Fruit fly (Drosophila melanogaster) whole organism, adult: ENCODE data around the gene Dpck.

Experiments used
- CG11617 ChIP-seq: fragments of 200-800 bp; sonication (Bioruptor generic); optimal IDR thresholded peaks from 2 replicates; lab custom pipeline; 2017; ENCODE audit warnings: mild to moderate bottlenecking, missing biosample characterization, missing genetic modification reagents, missing genetic modification characterization
- CG12768 ChIP-seq: fragments of 200-800 bp; sonication (Bioruptor generic); optimal IDR thresholded peaks from 2 replicates; lab custom pipeline; 2017; ENCODE audit warnings: missing biosample characterization, missing genetic modification characterization, mild to moderate bottlenecking, moderate library complexity, missing genetic modification reagents
- CG1620 ChIP-seq: fragments of 200-800 bp; sonication (Bioruptor generic); optimal IDR thresholded peaks from 2 replicates; lab custom pipeline; 2016; ENCODE audit warnings: missing biosample characterization, missing genetic modification characterization
- CG33017 ChIP-seq: fragments of 200-800 bp; sonication (Bioruptor generic); optimal IDR thresholded peaks from 2 replicates; lab custom pipeline; 2018; ENCODE audit warnings: missing biosample characterization, mild to moderate bottlenecking, missing genetic modification characterization, moderate library complexity
- CG5204 ChIP-seq: fragments of 200-800 bp; sonication (Bioruptor generic); optimal IDR thresholded peaks from 2 replicates; lab custom pipeline; 2016; ENCODE audit warnings: missing biosample characterization, missing genetic modification characterization
- CG7045 ChIP-seq: fragments of 200-800 bp; sonication (Bioruptor generic); optimal IDR thresholded peaks from 2 replicates; lab custom pipeline; 2017; ENCODE audit warnings: missing biosample characterization, mild to moderate bottlenecking, missing genetic modification characterization
- CG7101 ChIP-seq: fragments of 200-800 bp; sonication (Bioruptor generic); optimal IDR thresholded peaks from 2 replicates; lab custom pipeline; 2018; ENCODE audit warnings: missing biosample characterization, mild to moderate bottlenecking, missing genetic modification characterization, moderate library complexity
- Crg-1 ChIP-seq: fragments of 200-800 bp; sonication (Bioruptor generic); optimal IDR thresholded peaks from 2 replicates; lab custom pipeline; 2016; ENCODE audit warnings: missing biosample characterization, missing genetic modification characterization
- Hr96 ChIP-seq: fragments of 200-800 bp; sonication (Bioruptor generic); optimal IDR thresholded peaks from 2 replicates; lab custom pipeline; 2016; ENCODE audit warnings: missing biosample characterization, missing genetic modification characterization
- bab1 ChIP-seq: fragments of 200-800 bp; sonication (Bioruptor generic); optimal IDR thresholded peaks from 3 replicates; lab custom pipeline; 2019; ENCODE audit warnings: missing biosample characterization, mild to moderate bottlenecking, missing genetic modification characterization, moderate library complexity
- cic ChIP-seq: fragments of 200-800 bp; sonication (Bioruptor generic); optimal IDR thresholded peaks from 2 replicates; lab custom pipeline; 2017; ENCODE audit warnings: missing biosample characterization, mild to moderate bottlenecking, missing genetic modification characterization, moderate library complexity
- ovo ChIP-seq: fragments of 200-800 bp; sonication (Bioruptor generic); optimal IDR thresholded peaks from 2 replicates; lab custom pipeline; 2016; ENCODE audit warnings: missing biosample characterization, missing genetic modification characterization
- toe ChIP-seq: fragments of 200-800 bp; sonication (Bioruptor generic); optimal IDR thresholded peaks from 2 replicates; lab custom pipeline; 2016; ENCODE audit warnings: missing biosample characterization, missing genetic modification characterization

DNA sequence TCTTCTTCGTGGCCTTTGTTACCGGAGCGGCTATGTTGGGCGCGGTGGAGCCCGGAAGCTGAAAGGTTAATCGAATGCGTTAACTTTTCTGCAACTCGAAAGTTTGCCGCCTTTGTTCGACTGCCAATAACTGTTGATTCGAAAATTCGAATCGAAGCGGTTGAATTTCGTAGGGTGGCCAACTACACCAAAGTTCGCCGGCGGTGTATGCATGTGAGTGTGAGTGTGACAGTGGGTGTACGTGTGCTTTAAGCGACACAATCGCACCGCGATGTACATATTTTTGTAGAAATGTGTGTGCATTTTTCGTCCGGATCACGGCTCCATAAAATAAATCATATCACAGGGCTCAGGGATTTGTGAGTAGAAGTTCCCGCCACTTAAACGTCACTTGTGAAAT lies 3.5 kb downstream of the Dpck start:
- no peak for TF ChIP-seq CG5204 (GFP tag; lab: Kevin White, UChicago)
- TF ChIP-seq CG12768 (GFP tag; lab: Kevin White, UChicago): no peak
- TF ChIP-seq CG7045 (GFP tag; lab: Kevin White, UChicago): no peak
- TF ChIP-seq cic: no peak
- TF ChIP-seq Crg-1 (GFP tag; lab: Kevin White, UChicago): no peak
- no peak for TF ChIP-seq Hr96
- TF ChIP-seq CG33017: no peak
- no peak for TF ChIP-seq CG1620
- TF ChIP-seq bab1 (GFP tag; lab: Kevin White, UChicago): no peak
- TF ChIP-seq CG7101 (tag; lab: Kevin White, UChicago): no peak
- TF ChIP-seq ovo: no peak
- TF ChIP-seq CG11617: no peak
- TF ChIP-seq toe (GFP tag; lab: Kevin White, UChicago): no peak
